Worm (Caenorhabditis elegans): ENCODE measurements around the gene ghi-1.

ghi-1 gene

DNA sequence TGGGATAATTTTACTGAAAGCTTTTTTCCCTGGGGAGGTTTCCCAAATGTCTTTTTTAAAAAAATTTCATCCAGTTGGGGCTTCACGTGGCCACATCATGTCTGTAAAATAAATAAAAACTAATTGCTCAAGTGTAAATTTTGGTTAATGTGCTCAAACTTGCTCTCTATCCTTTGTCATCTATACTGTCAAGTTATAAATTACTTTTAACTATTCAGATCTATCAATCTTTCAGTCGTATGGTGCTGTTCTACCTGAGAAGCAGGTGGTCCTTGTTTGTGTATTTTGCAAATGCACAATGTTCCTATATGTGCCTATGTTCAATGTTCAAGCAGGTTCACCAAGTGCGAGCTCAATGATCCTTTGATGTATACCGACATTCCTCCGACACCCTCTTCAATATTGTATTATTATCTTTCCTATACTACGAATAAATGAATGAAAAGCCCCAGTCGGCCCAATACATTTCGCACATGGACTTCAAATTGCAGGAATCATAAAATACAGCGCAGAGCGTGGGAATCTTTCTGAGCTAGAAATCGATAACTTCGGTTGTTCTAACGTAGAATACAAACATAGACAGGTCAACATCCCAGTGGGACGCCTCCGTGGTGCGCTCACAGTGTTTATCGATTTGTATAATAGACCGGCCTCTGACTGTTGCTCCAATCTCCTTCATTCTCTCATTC is 34.7 kb downstream of the ghi-1 start, which contains the start of the genes sfxn-1.4 and C47D12.4:
Gene sfxn-1.4, minus strand, starts transcription at position 101 of the 689 bp plus-strand sequence.
Gene C47D12.4, plus strand, starts transcription at position 639 of the 689 bp plus-strand sequence.
- TF ChIP-seq snpc-4 (tag; optimal IDR thresholded peaks at IDR 0.05): no peak
- no peak for TF ChIP-seq dmd-4 (tag; optimal IDR thresholded peaks at IDR 0.05)
- no peak for TF ChIP-seq unc-62 (GFP tag; optimal IDR thresholded peaks at IDR 0.05)
- no peak for TF ChIP-seq C34F6.9 (tag; optimal IDR thresholded peaks at IDR 0.05)
- no peak for TF ChIP-seq unc-55 (GFP tag; optimal IDR thresholded peaks at IDR 0.05)
- TF ChIP-seq ceh-82 (tag; optimal IDR thresholded peaks at IDR 0.05): no peak
- no peak for TF ChIP-seq blmp-1 (tag; optimal IDR thresholded peaks at IDR 0.05; ENCODE audit: insufficient read depth)
- TF ChIP-seq mdl-1 (tag; optimal IDR thresholded peaks at IDR 0.05): no peak
- no peak for TF ChIP-seq nhr-237 (tag; optimal IDR thresholded peaks at IDR 0.05)
- no peak for TF ChIP-seq ZK546.5 (tag; optimal IDR thresholded peaks at IDR 0.05)
- TF ChIP-seq nhr-11 (tag; optimal IDR thresholded peaks at IDR 0.05): no peak
- TF ChIP-seq zag-1 (tag; optimal IDR thresholded peaks at IDR 0.05): no peak
- TF ChIP-seq egl-27 (tag; optimal IDR thresholded peaks at IDR 0.05): no peak
- TF ChIP-seq peb-1 (tag; optimal IDR thresholded peaks at IDR 0.05): no peak
- TF ChIP-seq lin-11 (tag; optimal IDR thresholded peaks at IDR 0.05): no peak
- no peak for TF ChIP-seq mbf-1 (tag; optimal IDR thresholded peaks at IDR 0.05)
- TF ChIP-seq alr-1 (tag; optimal IDR thresholded peaks at IDR 0.05): no peak
- TF ChIP-seq Y55F3AM.14 (GFP tag; optimal IDR thresholded peaks at IDR 0.05): no peak
- TF ChIP-seq R02D3.7 (tag; optimal IDR thresholded peaks at IDR 0.05): no peak
- TF ChIP-seq ztf-4 (tag; optimal IDR thresholded peaks at IDR 0.05): no peak

DNA sequence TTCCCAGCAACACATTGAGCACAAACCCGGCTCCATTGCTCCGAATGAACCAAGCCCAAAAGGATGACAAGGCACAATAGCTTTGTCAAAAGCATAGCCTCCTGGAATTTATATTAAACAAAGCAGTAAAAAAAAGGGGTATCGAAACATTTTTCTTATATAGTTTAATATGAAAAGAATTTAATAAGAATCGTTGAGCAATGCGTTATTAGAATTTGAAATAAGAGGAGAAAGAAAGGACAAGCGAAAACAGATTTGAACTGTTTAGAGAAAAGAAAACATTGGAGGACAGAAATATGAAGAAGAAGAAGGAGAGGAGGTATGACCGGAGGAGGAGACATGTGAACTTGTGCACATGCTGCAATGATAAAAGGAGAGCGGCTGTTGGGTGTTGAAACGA is 38.6 kb downstream of the ghi-1 start, which contains the start of gene C47D12.5:
Gene C47D12.5, minus strand, starts transcription at position 101 of the 400 bp plus-strand sequence.
- TF ChIP-seq mab-5 (tag; optimal IDR thresholded peaks at IDR 0.05): no peak
- TF ChIP-seq elt-3 (tag; optimal IDR thresholded peaks at IDR 0.05): no peak
- TF ChIP-seq ceh-16 (tag; optimal IDR thresholded peaks at IDR 0.05): no peak
- no peak for TF ChIP-seq nhr-12 (tag; optimal IDR thresholded peaks at IDR 0.05)
- TF ChIP-seq sma-3 (GFP tag; optimal IDR thresholded peaks at IDR 0.05): no peak
- TF ChIP-seq lin-39 (tag; optimal IDR thresholded peaks at IDR 0.05): no peak
- no peak for TF ChIP-seq egl-27 (tag; optimal IDR thresholded peaks at IDR 0.05)
- TF ChIP-seq mbf-1 (tag; optimal IDR thresholded peaks at IDR 0.05): no peak
- TF ChIP-seq unc-39 (tag; optimal IDR thresholded peaks at IDR 0.05): no peak
- TF ChIP-seq blmp-1 (tag; optimal IDR thresholded peaks at IDR 0.05; ENCODE audit: insufficient read depth): no peak
- no peak for TF ChIP-seq C34F6.9 (tag; optimal IDR thresholded peaks at IDR 0.05)
- no peak for TF ChIP-seq alr-1 (tag; optimal IDR thresholded peaks at IDR 0.05)
- no peak for TF ChIP-seq ztf-1 (GFP tag; conservative IDR thresholded peaks at IDR 0.05)
- no peak for TF ChIP-seq ztf-4 (tag; optimal IDR thresholded peaks at IDR 0.05)
- TF ChIP-seq nhr-23 (tag; optimal IDR thresholded peaks at IDR 0.05): no peak
- no peak for TF ChIP-seq dmd-4 (tag; optimal IDR thresholded peaks at IDR 0.05)
- no peak for TF ChIP-seq lsy-2 (tag; optimal IDR thresholded peaks at IDR 0.05)
- no peak for TF ChIP-seq nhr-77 (tag; optimal IDR thresholded peaks at IDR 0.05)
- no peak for TF ChIP-seq snpc-4 (tag; optimal IDR thresholded peaks at IDR 0.05)

DNA sequence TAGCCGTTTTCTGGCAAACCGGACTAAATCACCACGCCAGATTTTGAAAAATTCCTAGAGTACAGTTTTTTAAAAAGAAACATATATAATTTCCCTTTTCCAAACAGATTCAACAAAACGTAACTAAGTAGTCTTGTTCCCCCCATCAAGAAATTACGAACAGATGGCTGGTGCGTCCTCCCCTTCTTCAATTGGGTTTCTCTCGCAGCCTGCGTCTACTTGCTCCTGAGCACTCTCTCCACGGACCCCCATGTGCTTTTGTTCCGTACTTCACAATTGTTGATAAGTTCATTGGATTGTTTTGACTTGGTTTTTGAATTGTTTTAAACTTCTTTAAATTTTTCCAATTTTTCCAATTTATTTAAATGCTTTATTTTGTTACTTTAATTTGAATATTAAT is 41.5 kb downstream of the ghi-1 start:
- TF ChIP-seq unc-55 (GFP tag; optimal IDR thresholded peaks at IDR 0.05) (peak; percentile 9), nhr-11 (tag; optimal IDR thresholded peaks at IDR 0.05) (no peak), C34F6.9 (tag; optimal IDR thresholded peaks at IDR 0.05) (peak; percentile 16)

DNA sequence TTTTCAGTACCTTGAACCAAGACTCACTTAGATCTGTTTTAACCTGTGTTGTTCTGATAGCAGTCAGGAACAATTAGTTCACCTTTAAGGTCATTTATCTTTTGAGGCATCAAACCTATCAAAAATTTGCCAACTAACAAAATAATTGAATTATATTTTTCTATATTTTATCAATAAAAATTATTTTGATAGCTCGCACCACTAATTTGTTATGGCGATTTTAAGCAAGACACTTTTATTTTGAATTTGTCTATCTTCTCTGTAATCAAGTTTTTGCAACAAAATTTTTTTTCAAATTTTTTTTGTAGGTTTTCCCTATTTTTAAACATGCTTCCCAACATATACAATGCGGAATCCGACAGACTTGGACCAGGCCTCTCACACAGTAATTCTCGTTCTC is 42.1 kb downstream of the ghi-1 start, which contains the start of gene kel-1:
Gene kel-1, plus strand, starts transcription at position 301 of the 400 bp plus-strand sequence.
- TF ChIP-seq fos-1 (tag; optimal IDR thresholded peaks at IDR 0.05) (no peak), nhr-237 (tag; optimal IDR thresholded peaks at IDR 0.05) (no peak), ceh-16 (tag; optimal IDR thresholded peaks at IDR 0.05) (no peak), crh-2 (tag; optimal IDR thresholded peaks at IDR 0.05) (no peak), lin-11 (tag; optimal IDR thresholded peaks at IDR 0.05) (no peak), mab-5 (tag; optimal IDR thresholded peaks at IDR 0.05) (no peak), alr-1 (tag; optimal IDR thresholded peaks at IDR 0.05) (no peak), aly-2 (tag; optimal IDR thresholded peaks at IDR 0.05) (no peak), elt-3 (tag; optimal IDR thresholded peaks at IDR 0.05) (no peak), nhr-6 (tag; optimal IDR thresholded peaks at IDR 0.05) (no peak), lin-13 (GFP tag; optimal IDR thresholded peaks at IDR 0.05) (no peak)

All from whole organism, L2 larva.